Fruit fly (Drosophila melanogaster) whole organism, embryonic: Measurements from ENCODE around the gene alpha-Est9.
A peak's percentile ranks its signal among the peaks of the same experiment; 100 is the strongest.

Experiments
- Abd-B ChIP-seq: fragments of 200-800 bp; sonication (Bioruptor generic); optimal IDR thresholded peaks from 2 replicates; lab custom pipeline; 2018; ENCODE audit warnings: missing biosample characterization, mild to moderate bottlenecking, missing genetic modification characterization, moderate library complexity
- Asciz ChIP-seq: fragments of 200-800 bp; sonication (Bioruptor generic); optimal IDR thresholded peaks from 2 replicates; lab custom pipeline; 2017; ENCODE audit warnings: missing biosample characterization, mild to moderate bottlenecking, missing genetic modification characterization, missing genetic modification reagents
- Atf3 ChIP-seq: fragments of 200-800 bp; sonication (Bioruptor generic); optimal IDR thresholded peaks from 3 replicates; lab custom pipeline; 2016; ENCODE audit warnings: missing biosample characterization, missing genetic modification characterization
- B-H2 ChIP-seq: fragments of 200-800 bp; sonication (Bioruptor generic); optimal IDR thresholded peaks from 2 replicates; lab custom pipeline; 2018; ENCODE audit warnings: missing biosample characterization, mild to moderate bottlenecking, missing genetic modification characterization
- BEAF-32 ChIP-seq: fragments of 200-800 bp; sonication (Bioruptor generic); optimal IDR thresholded peaks from 3 replicates; lab custom pipeline; 2017; ENCODE audit warnings: missing biosample characterization, missing genetic modification characterization, mild to moderate bottlenecking, moderate library complexity, missing genetic modification reagents
- Bteb2 ChIP-seq: fragments of 200-800 bp; sonication (Bioruptor generic); optimal IDR thresholded peaks from 2 replicates; lab custom pipeline; 2016; ENCODE audit warnings: missing biosample characterization, missing genetic modification characterization
- CG10209 ChIP-seq: fragments of 200-800 bp; sonication (Bioruptor generic); optimal IDR thresholded peaks from 3 replicates; lab custom pipeline; 2017; ENCODE audit warnings: missing biosample characterization, mild to moderate bottlenecking, missing genetic modification characterization, missing genetic modification reagents
- CG10654 ChIP-seq: fragments of 200-800 bp; sonication (Bioruptor generic); optimal IDR thresholded peaks from 2 replicates; lab custom pipeline; 2016; ENCODE audit warnings: missing biosample characterization, missing genetic modification characterization
- CG10979 ChIP-seq: fragments of 200-800 bp; sonication (Bioruptor generic); optimal IDR thresholded peaks from 2 replicates; lab custom pipeline; 2018; ENCODE audit warnings: missing biosample characterization, mild to moderate bottlenecking, missing genetic modification characterization, moderate library complexity
- CG11398 ChIP-seq: fragments of 200-800 bp; sonication (Bioruptor generic); optimal IDR thresholded peaks from 2 replicates; lab custom pipeline; 2016; ENCODE audit warnings: missing biosample characterization, missing genetic modification characterization
- CG12299 ChIP-seq: fragments of 200-800 bp; sonication (Bioruptor generic); optimal IDR thresholded peaks from 2 replicates; lab custom pipeline; 2018; ENCODE audit warnings: missing biosample characterization, mild to moderate bottlenecking, missing genetic modification characterization
- CG13775 ChIP-seq: fragments of 200-800 bp; sonication (Bioruptor generic); optimal IDR thresholded peaks from 3 replicates; lab custom pipeline; 2017; ENCODE audit warnings: missing biosample characterization, mild to moderate bottlenecking, missing genetic modification characterization
- CG14860 ChIP-seq: fragments of 200-800 bp; sonication (Bioruptor generic); IDR thresholded peaks from 3 replicates; pipeline ENCODE4 v1.3.6; 2022; ENCODE audit warnings: missing biosample characterization, missing genetic modification characterization; ENCODE audit not compliant: partially characterized antibody
- CG15011 ChIP-seq: fragments of 200-800 bp; sonication (Bioruptor generic); optimal IDR thresholded peaks from 3 replicates; lab custom pipeline; 2018; ENCODE audit warnings: missing biosample characterization, mild to moderate bottlenecking, missing genetic modification characterization
- CG15269 ChIP-seq: fragments of 200-800 bp; sonication (Bioruptor generic); optimal IDR thresholded peaks from 2 replicates; lab custom pipeline; 2018; ENCODE audit warnings: missing biosample characterization, mild to moderate bottlenecking, missing genetic modification characterization, moderate library complexity
- CG17328 ChIP-seq: fragments of 200-800 bp; sonication (Bioruptor generic); IDR thresholded peaks from 2 replicates; pipeline ENCODE4 v1.3.6; 2022; ENCODE audit warnings: missing biosample characterization, missing genetic modification characterization
- CG17385 ChIP-seq: fragments of 200-800 bp; sonication (Bioruptor generic); optimal IDR thresholded peaks from 3 replicates; lab custom pipeline; 2018; ENCODE audit warnings: missing biosample characterization, mild to moderate bottlenecking, missing genetic modification characterization
- CG18262 ChIP-seq: fragments of 200-800 bp; optimal IDR thresholded peaks from 3 replicates; lab custom pipeline; 2019; ENCODE audit warnings: missing biosample characterization, mild to moderate bottlenecking, missing genetic modification characterization, moderate library complexity
- CG3065 ChIP-seq: fragments of 200-800 bp; sonication (Bioruptor generic); optimal IDR thresholded peaks from 2 replicates; lab custom pipeline; 2016; ENCODE audit warnings: missing biosample characterization, missing genetic modification characterization
- CG3163 ChIP-seq: fragments of 200-800 bp; sonication (Bioruptor generic); optimal IDR thresholded peaks from 3 replicates; lab custom pipeline; 2016; ENCODE audit warnings: missing biosample characterization, missing genetic modification characterization
- CG3838 ChIP-seq: fragments of 200-800 bp; sonication (Bioruptor generic); optimal IDR thresholded peaks from 3 replicates; lab custom pipeline; 2016; ENCODE audit warnings: missing biosample characterization, missing genetic modification characterization
- CG4854 ChIP-seq: fragments of 200-800 bp; sonication (Bioruptor generic); optimal IDR thresholded peaks from 2 replicates; lab custom pipeline; 2016; ENCODE audit warnings: missing biosample characterization, missing genetic modification characterization, inconsistent platforms
- CG5245 ChIP-seq: fragments of 200-800 bp; sonication (Bioruptor generic); optimal IDR thresholded peaks from 3 replicates; lab custom pipeline; 2016; ENCODE audit warnings: missing biosample characterization, missing genetic modification characterization
- CG7372 ChIP-seq: fragments of 200-800 bp; sonication (Bioruptor generic); IDR thresholded peaks from 2 replicates; pipeline ENCODE4 v1.3.6; 2022; ENCODE audit warnings: missing biosample characterization, missing genetic modification characterization
- CG7556 ChIP-seq: fragments of 200-800 bp; sonication (Bioruptor generic); optimal IDR thresholded peaks from 2 replicates; lab custom pipeline; 2017; ENCODE audit warnings: missing biosample characterization, mild to moderate bottlenecking, missing genetic modification characterization
- CG7839 ChIP-seq: fragments of 200-800 bp; sonication (Bioruptor generic); optimal IDR thresholded peaks from 3 replicates; lab custom pipeline; 2018; ENCODE audit warnings: missing biosample characterization, mild to moderate bottlenecking, missing genetic modification characterization, moderate library complexity
- CG8281 ChIP-seq: fragments of 200-800 bp; sonication (Bioruptor generic); optimal IDR thresholded peaks from 2 replicates; lab custom pipeline; 2018; ENCODE audit warnings: missing biosample characterization, mild to moderate bottlenecking, missing genetic modification characterization, moderate library complexity
- CG8478 ChIP-seq: fragments of >200 bp; optimal IDR thresholded peaks from 2 replicates; lab custom pipeline; 2018
- D ChIP-seq, 2 experiments: fragments of 200-800 bp in 1 of 2; fragments of >200 bp in 1 of 2; sonication (Bioruptor generic) in 1 of 2; optimal IDR thresholded peaks; 2 replicates in 1 of 2; 3 replicates in 1 of 2; lab custom pipeline; 2017; ENCODE audit warnings: mild to moderate bottlenecking in 1 of 2, missing biosample characterization in 1 of 2, missing genetic modification characterization in 1 of 2, missing genetic modification reagents in 1 of 2
- Fer1 ChIP-seq: fragments of 200-800 bp; sonication (Bioruptor generic); optimal IDR thresholded peaks from 2 replicates; lab custom pipeline; 2017; ENCODE audit warnings: missing biosample characterization, mild to moderate bottlenecking, missing genetic modification characterization
- Fer3 ChIP-seq: fragments of 200-800 bp; sonication (Bioruptor generic); optimal IDR thresholded peaks from 2 replicates; lab custom pipeline; 2018; ENCODE audit warnings: missing biosample characterization, mild to moderate bottlenecking, missing genetic modification characterization, moderate library complexity
- H2.0 ChIP-seq: fragments of 200-800 bp; sonication (Bioruptor generic); IDR thresholded peaks from 2 replicates; pipeline ENCODE4 v1.3.6; 2022; ENCODE audit warnings: missing biosample characterization, missing genetic modification characterization
- HHEX ChIP-seq: fragments of 200-800 bp; sonication (Bioruptor generic); optimal IDR thresholded peaks from 3 replicates; lab custom pipeline; 2017; ENCODE audit warnings: missing biosample characterization, mild to moderate bottlenecking, missing genetic modification characterization, missing genetic modification reagents
- HLH54F ChIP-seq: fragments of 200-800 bp; sonication (Bioruptor generic); optimal IDR thresholded peaks from 3 replicates; lab custom pipeline; 2016; ENCODE audit warnings: missing biosample characterization, missing genetic modification characterization
- Hmx ChIP-seq: fragments of 200-800 bp; sonication (Bioruptor generic); optimal IDR thresholded peaks from 2 replicates; lab custom pipeline; 2016; ENCODE audit warnings: missing biosample characterization, missing genetic modification characterization
- Poxn ChIP-seq: fragments of 200-800 bp; sonication (Bioruptor generic); IDR thresholded peaks from 2 replicates; pipeline ENCODE4 v1.3.6; 2022; ENCODE audit warnings: missing biosample characterization, missing genetic modification characterization
- Sox100B ChIP-seq: fragments of 200-800 bp; sonication (Bioruptor generic); optimal IDR thresholded peaks from 3 replicates; lab custom pipeline; 2018; ENCODE audit warnings: missing biosample characterization, mild to moderate bottlenecking, missing genetic modification characterization
- Sry-δ ChIP-seq: fragments of 200-800 bp; sonication (Bioruptor generic); optimal IDR thresholded peaks from 2 replicates; lab custom pipeline; 2016; ENCODE audit warnings: missing biosample characterization, missing genetic modification characterization
- Stat92E ChIP-seq, 3 experiments: fragments of >200 bp in 2 of 3; fragments of 200-800 bp in 1 of 3; sonication (Bioruptor generic) in 1 of 3; optimal IDR thresholded peaks; 2 replicates each; lab custom pipeline; 2017 to 2019; ENCODE audit warnings: missing biosample characterization in 3 of 3, missing genetic modification characterization in 3 of 3, mild to moderate bottlenecking in 1 of 3, moderate library complexity in 1 of 3
- Tbp ChIP-seq: fragments of >200 bp; optimal IDR thresholded peaks from 2 replicates; lab custom pipeline; 2018; ENCODE audit warnings: missing biosample characterization, missing genetic modification characterization
- aop ChIP-seq: fragments of 200-800 bp; sonication (Bioruptor generic); IDR thresholded peaks from 2 replicates; pipeline ENCODE4 v1.3.6; 2022; ENCODE audit warnings: missing biosample characterization, missing genetic modification characterization
- eve ChIP-seq, 2 experiments: fragments of >200 bp; optimal IDR thresholded peaks; 2 replicates each; lab custom pipeline; 2017; ENCODE audit warnings: missing biosample characterization in 2 of 2, missing genetic modification characterization in 2 of 2
- luna ChIP-seq: fragments of 200-800 bp; sonication (Bioruptor generic); optimal IDR thresholded peaks from 2 replicates; lab custom pipeline; 2016; ENCODE audit warnings: missing biosample characterization, missing genetic modification characterization
- maf-S ChIP-seq: fragments of 200-800 bp; sonication (Bioruptor generic); optimal IDR thresholded peaks from 2 replicates; lab custom pipeline; 2016; ENCODE audit warnings: missing biosample characterization, missing genetic modification characterization
- odd ChIP-seq: fragments of 200-800 bp; sonication (Bioruptor generic); optimal IDR thresholded peaks from 2 replicates; lab custom pipeline; 2017; ENCODE audit warnings: missing biosample characterization, mild to moderate bottlenecking, missing genetic modification characterization
- pan ChIP-seq, 4 experiments: fragments of >200 bp in 3 of 4; fragments of 200-800 bp in 1 of 4; sonication (Bioruptor generic) in 1 of 4; optimal IDR thresholded peaks in 3 of 4; IDR thresholded peaks in 1 of 4; 2 replicates each; pipeline versions ENCODE4 v1.3.6 to Lab custom; 2017 to 2022; ENCODE audit warnings: missing biosample characterization in 2 of 4, missing genetic modification characterization in 2 of 4, mixed read lengths in 1 of 4
- sqz ChIP-seq: fragments of 200-800 bp; sonication (Bioruptor generic); optimal IDR thresholded peaks from 3 replicates; lab custom pipeline; 2018; ENCODE audit warnings: missing biosample characterization, mild to moderate bottlenecking, missing genetic modification characterization
- wek ChIP-seq: fragments of 200-800 bp; sonication (Bioruptor generic); optimal IDR thresholded peaks from 3 replicates; lab custom pipeline; 2018; ENCODE audit warnings: missing biosample characterization, mild to moderate bottlenecking, missing genetic modification characterization, moderate library complexity

Gene alpha-Est9

DNA sequence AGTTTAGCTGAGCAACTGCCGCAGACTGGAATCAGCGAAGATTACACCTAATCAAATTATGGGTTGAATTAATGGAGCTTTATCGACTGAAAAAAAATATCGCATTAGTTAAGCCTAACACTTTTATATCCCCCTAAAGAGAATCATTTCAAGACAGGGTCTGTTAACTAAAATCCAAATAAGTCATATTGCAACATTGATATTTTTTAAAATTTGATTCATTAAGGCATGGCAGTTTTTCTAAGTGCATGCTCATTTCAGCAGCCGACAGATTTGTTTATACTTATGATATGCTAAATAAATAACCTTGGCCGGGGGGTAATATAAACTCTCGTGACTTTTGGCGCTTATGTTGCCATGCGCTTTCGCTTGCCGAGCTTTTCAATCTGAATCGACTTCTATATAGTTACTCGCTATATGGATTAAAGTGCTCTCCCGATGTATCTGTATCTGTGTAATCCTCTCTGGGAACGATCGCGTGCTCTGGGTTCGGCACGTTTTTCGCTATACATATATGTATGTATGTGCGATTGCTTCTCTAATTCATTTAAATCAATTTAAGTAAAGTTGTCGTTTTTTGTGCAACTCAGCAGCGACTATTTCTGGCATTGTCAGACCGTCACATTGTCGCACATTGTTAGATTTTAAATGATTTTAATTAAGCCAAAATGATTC lies 1.6 kb upstream of the alpha-Est9 start (continued):
- no peak for TF ChIP-seq CG3065 (GFP tag; lab: Kevin White, UChicago)
- peak; percentile 81 for TF ChIP-seq Poxn
- peak; percentile 39 for TF ChIP-seq Atf3 (GFP tag; lab: Kevin White, UChicago)
- no peak for TF ChIP-seq CG8478 (lab: Kevin White, UChicago)
- TF ChIP-seq CG18262, result peak; percentile 25
- TF ChIP-seq Sry-δ, result peak; percentile 56
- peak; percentile 73 for TF ChIP-seq CG11398 (GFP tag; lab: Kevin White, UChicago)
- TF ChIP-seq CG8281 (tag; lab: Kevin White, UChicago), result peak; percentile 37
- peak; percentile 86 for TF ChIP-seq CG15269 (tag; lab: Kevin White, UChicago)
- peak; percentile 29 for TF ChIP-seq B-H2
- TF ChIP-seq Tbp (GFP tag; lab: Kevin White, UChicago), result no peak
- TF ChIP-seq Abd-B, result peak; percentile 66
- no peak for TF ChIP-seq pan (optimal IDR thresholded peaks at IDR 0.05; lab: Kevin White, UChicago)
- TF ChIP-seq pan (GFP tag; optimal IDR thresholded peaks at IDR 0.05 in 1 of 2, IDR thresholded peaks at IDR 0.05 in 1 of 2), result peak in 1 of 2 experiments; percentile 83
- TF ChIP-seq Sox100B (GFP tag; lab: Kevin White, UChicago), result peak; percentile 17
- TF ChIP-seq CG13775 (GFP tag; lab: Kevin White, UChicago), result peak; percentile 81
- TF ChIP-seq CG7372, result peak; percentile 78
- peak; percentile 74 for TF ChIP-seq Hmx (GFP tag; lab: Kevin White, UChicago)
- TF ChIP-seq HLH54F (GFP tag; lab: Kevin White, UChicago), result peak; percentile 91
- no peak for TF ChIP-seq CG14860 (GFP tag; lab: Robert Waterston, UW)
- peak; percentile 89 for TF ChIP-seq CG7839 (tag; lab: Kevin White, UChicago)
- no peak for TF ChIP-seq aop (GFP tag; lab: Robert Waterston, UW)
- peak; percentile 55 for TF ChIP-seq odd (GFP tag; lab: Kevin White, UChicago)
- no peak for TF ChIP-seq sqz
- peak; percentile 93 for TF ChIP-seq luna
- TF ChIP-seq CG15011 (GFP tag; lab: Kevin White, UChicago), result peak; percentile 82
- TF ChIP-seq CG17328 (GFP tag; lab: Robert Waterston, UW), result peak; percentile 69; the same call in 1 of the 2 replicates
- TF ChIP-seq H2.0, result peak; percentile 63
- TF ChIP-seq BEAF-32 (GFP tag; lab: Kevin White, UChicago), result no peak
- peak; percentile 65 for TF ChIP-seq CG3838
- TF ChIP-seq Fer3 (tag; lab: Kevin White, UChicago), result peak; percentile 91
- TF ChIP-seq CG17385 (GFP tag; lab: Kevin White, UChicago), result peak; percentile 77
- peak; percentile 94 for TF ChIP-seq Bteb2 (GFP tag; lab: Kevin White, UChicago)
- peak; percentile 84 for TF ChIP-seq maf-S (GFP tag; lab: Kevin White, UChicago)
- TF ChIP-seq CG10209, result peak; percentile 81
- TF ChIP-seq CG3163 (GFP tag; lab: Kevin White, UChicago), result peak; percentile 56
- TF ChIP-seq Fer1, result peak; percentile 88
- TF ChIP-seq CG10979 (tag; lab: Kevin White, UChicago), result no peak
- peak; percentile 51 for TF ChIP-seq CG12299 (tag; lab: Kevin White, UChicago)
- peak; percentile 79 for TF ChIP-seq CG7556 (GFP tag; lab: Kevin White, UChicago)
- peak; percentile 83 for TF ChIP-seq CG4854 (GFP tag; lab: Kevin White, UChicago)
- no peak for TF ChIP-seq Stat92E (GFP tag; optimal IDR thresholded peaks at IDR 0.05; lab: Kevin White, UChicago)
- TF ChIP-seq D (optimal IDR thresholded peaks at IDR 0.05; lab: Kevin White, UChicago), result no peak
- TF ChIP-seq D (GFP tag; optimal IDR thresholded peaks at IDR 0.05; lab: Kevin White, UChicago), result no peak
- TF ChIP-seq wek, result no peak
- peak; percentile 49 for TF ChIP-seq CG5245 (GFP tag; lab: Kevin White, UChicago)
- TF ChIP-seq Asciz, result peak; percentile 19
- peak; percentile 89 for TF ChIP-seq HHEX (GFP tag; lab: Kevin White, UChicago)
- TF ChIP-seq CG10654 (GFP tag; lab: Kevin White, UChicago), result peak; percentile 48
- TF ChIP-seq eve (GFP tag; optimal IDR thresholded peaks at IDR 0.05; lab: Kevin White, UChicago), result peak in 1 of 2 experiments; percentile 24
